Worm (Caenorhabditis elegans): ENCODE results near the gene ZK666.2.

DNA sequence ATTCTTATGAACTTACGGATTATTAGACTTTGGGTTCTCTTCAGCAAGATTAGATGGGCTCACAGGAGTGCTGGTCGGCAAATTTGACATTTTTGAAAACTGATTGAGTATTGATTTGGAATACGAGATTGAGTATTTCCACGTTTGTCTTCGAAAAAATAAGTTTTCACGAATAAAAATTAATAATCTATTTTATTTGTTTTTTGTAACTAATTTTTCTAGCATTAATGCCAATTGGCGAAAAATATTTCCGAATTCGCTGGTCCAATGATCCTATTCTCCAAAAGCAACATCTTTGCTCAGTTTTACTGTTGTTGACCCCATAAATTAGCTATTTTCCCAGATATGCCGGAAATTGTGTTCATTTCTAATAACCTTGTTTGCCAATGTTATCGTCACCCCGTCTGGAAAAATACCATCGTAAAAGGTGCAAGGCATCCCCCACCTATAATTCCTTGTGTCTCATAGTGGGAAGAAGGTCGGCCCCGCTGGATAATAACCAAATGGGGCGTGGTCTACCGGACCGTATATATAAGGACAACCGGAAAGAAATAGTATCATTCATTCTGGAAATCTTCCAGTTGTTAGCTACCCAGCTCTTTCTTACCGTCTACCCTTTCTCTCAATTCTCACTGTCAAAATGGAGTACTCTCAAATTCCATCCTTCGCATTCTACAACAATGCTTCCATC lies 7.3 kb downstream of the ZK666.2 start, which contains the start of the genes ZK673.6 and sdz-37:
- TF ChIP-seq T22C8.4 (GFP tag; IDR thresholded peaks at IDR 0.05) (no peak), tab-1 (GFP tag; IDR thresholded peaks at IDR 0.05) (no peak), ztf-29 (GFP tag; IDR thresholded peaks at IDR 0.05) (no peak), ztf-23 (GFP tag; IDR thresholded peaks at IDR 0.05) (no peak), med-1 (GFP tag; optimal IDR thresholded peaks at IDR 0.05; ENCODE audit: insufficient read depth) (no peak), cog-1 (tag; optimal IDR thresholded peaks at IDR 0.05) (no peak), klf-2 (GFP tag; conservative IDR thresholded peaks at IDR 0.05) (no peak)

All from whole organism, midembryonic.